Fruit fly (Drosophila melanogaster) whole organism, embryonic: Measurements from ENCODE around the gene eIF3h.
A peak's percentile ranks its signal among the peaks of the same experiment; 100 is the strongest.

Experiments used
- Bgb ChIP-seq: fragments of 200-800 bp; sonication (Bioruptor generic); IDR thresholded peaks from 2 replicates; pipeline ENCODE4 v1.3.6; 2022; ENCODE audit warnings: missing biosample characterization, missing genetic modification characterization; ENCODE audit not compliant: partially characterized antibody
- CG13287 ChIP-seq: fragments of 200-800 bp; sonication (Bioruptor generic); IDR thresholded peaks from 2 replicates; pipeline ENCODE4 v1.3.6; 2022; ENCODE audit warnings: missing biosample characterization, missing genetic modification characterization; ENCODE audit not compliant: partially characterized antibody
- CG16779 ChIP-seq: fragments of 200-800 bp; sonication (Bioruptor generic); IDR thresholded peaks from 2 replicates; pipeline ENCODE4 v1.3.6; 2022; ENCODE audit warnings: missing biosample characterization, missing genetic modification characterization
- CG1832 ChIP-seq: fragments of 200-800 bp; sonication (Bioruptor generic); optimal IDR thresholded peaks from 2 replicates; lab custom pipeline; 2017; ENCODE audit warnings: missing biosample characterization, mild to moderate bottlenecking, missing genetic modification characterization, inconsistent platforms
- CG18476 ChIP-seq: fragments of 200-800 bp; sonication (Bioruptor generic); optimal IDR thresholded peaks from 2 replicates; lab custom pipeline; 2016; ENCODE audit warnings: missing biosample characterization, mild to moderate bottlenecking, missing genetic modification characterization
- CG30403 ChIP-seq: fragments of 200-800 bp; sonication (Bioruptor generic); optimal IDR thresholded peaks from 3 replicates; lab custom pipeline; 2016; ENCODE audit warnings: missing biosample characterization, missing genetic modification characterization
- CG32532 ChIP-seq: fragments of 200-800 bp; sonication (Bioruptor generic); IDR thresholded peaks from 2 replicates; pipeline ENCODE4 v1.3.6; 2022; ENCODE audit warnings: missing biosample characterization, missing genetic modification characterization
- CG3838 ChIP-seq: fragments of 200-800 bp; sonication (Bioruptor generic); optimal IDR thresholded peaks from 3 replicates; lab custom pipeline; 2016; ENCODE audit warnings: missing biosample characterization, missing genetic modification characterization
- CG42726 ChIP-seq: fragments of 200-800 bp; sonication (Bioruptor generic); IDR thresholded peaks from 2 replicates; pipeline ENCODE4 v1.3.6; 2022; ENCODE audit warnings: missing biosample characterization, missing genetic modification characterization; ENCODE audit not compliant: partially characterized antibody
- CG6254 ChIP-seq: fragments of 200-800 bp; sonication (Bioruptor generic); optimal IDR thresholded peaks from 3 replicates; lab custom pipeline; 2017; ENCODE audit warnings: mild to moderate bottlenecking, missing biosample characterization, missing genetic modification reagents, missing genetic modification characterization
- CG6683 ChIP-seq: fragments of 200-800 bp; sonication (Bioruptor generic); optimal IDR thresholded peaks from 2 replicates; lab custom pipeline; 2017; ENCODE audit warnings: missing biosample characterization, mild to moderate bottlenecking, missing genetic modification characterization, missing genetic modification reagents
- D19B ChIP-seq: fragments of 200-800 bp; sonication (Bioruptor generic); optimal IDR thresholded peaks from 2 replicates; lab custom pipeline; 2017; ENCODE audit warnings: missing biosample characterization, mild to moderate bottlenecking, missing genetic modification characterization
- Dll ChIP-seq: fragments of 200-800 bp; sonication (Bioruptor generic); IDR thresholded peaks from 4 replicates; pipeline ENCODE4 v1.3.6; 2022; ENCODE audit warnings: missing biosample characterization, missing genetic modification characterization; ENCODE audit not compliant: partially characterized antibody
- Gsc ChIP-seq: fragments of 200-800 bp; sonication (Bioruptor generic); IDR thresholded peaks from 2 replicates; pipeline ENCODE4 v1.3.6; 2022; ENCODE audit warnings: missing biosample characterization, missing genetic modification characterization
- HHEX ChIP-seq: fragments of 200-800 bp; sonication (Bioruptor generic); optimal IDR thresholded peaks from 3 replicates; lab custom pipeline; 2017; ENCODE audit warnings: missing biosample characterization, mild to moderate bottlenecking, missing genetic modification characterization, missing genetic modification reagents
- Hand ChIP-seq: fragments of 200-800 bp; sonication (Bioruptor generic); optimal IDR thresholded peaks from 2 replicates; lab custom pipeline; 2017; ENCODE audit warnings: mild to moderate bottlenecking, missing biosample characterization, missing genetic modification reagents, missing genetic modification characterization
- Hey ChIP-seq: fragments of 200-800 bp; sonication (Bioruptor generic); optimal IDR thresholded peaks from 3 replicates; lab custom pipeline; 2018; ENCODE audit warnings: missing biosample characterization, mild to moderate bottlenecking, missing genetic modification characterization
- Hmx ChIP-seq: fragments of 200-800 bp; sonication (Bioruptor generic); optimal IDR thresholded peaks from 2 replicates; lab custom pipeline; 2016; ENCODE audit warnings: missing biosample characterization, missing genetic modification characterization
- MTF-1 ChIP-seq: fragments of 200-800 bp; sonication (Bioruptor generic); optimal IDR thresholded peaks from 2 replicates; lab custom pipeline; 2018; ENCODE audit warnings: missing biosample characterization, mild to moderate bottlenecking, missing genetic modification characterization, borderline replicate concordance
- Mad ChIP-seq: fragments of 200-800 bp; sonication (Bioruptor generic); optimal IDR thresholded peaks from 2 replicates; lab custom pipeline; 2016; ENCODE audit warnings: missing biosample characterization, missing genetic modification characterization
- Mrtf ChIP-seq: fragments of 200-800 bp; sonication (Bioruptor generic); IDR thresholded peaks from 3 replicates; pipeline ENCODE4 v1.3.6; 2022; ENCODE audit warnings: missing biosample characterization, missing genetic modification characterization
- NC2α ChIP-seq: fragments of 200-800 bp; sonication (Bioruptor generic); optimal IDR thresholded peaks from 2 replicates; lab custom pipeline; 2016; ENCODE audit warnings: missing biosample characterization, missing genetic modification characterization
- NC2β ChIP-seq: fragments of 200-800 bp; sonication (Bioruptor generic); optimal IDR thresholded peaks from 2 replicates; lab custom pipeline; 2016; ENCODE audit warnings: missing biosample characterization, missing genetic modification characterization
- Oaz ChIP-seq: fragments of 200-800 bp; sonication (Bioruptor generic); IDR thresholded peaks from 2 replicates; pipeline ENCODE4 v1.3.6; 2022; ENCODE audit warnings: missing biosample characterization, missing genetic modification characterization
- Sin3A ChIP-seq: fragments of >200 bp; optimal IDR thresholded peaks from 2 replicates; lab custom pipeline; 2018
- Stat92E ChIP-seq, 3 experiments: fragments of >200 bp in 2 of 3; fragments of 200-800 bp in 1 of 3; sonication (Bioruptor generic) in 1 of 3; optimal IDR thresholded peaks; 2 replicates each; lab custom pipeline; 2017 to 2019; ENCODE audit warnings: missing biosample characterization in 3 of 3, missing genetic modification characterization in 3 of 3, mild to moderate bottlenecking in 1 of 3, moderate library complexity in 1 of 3
- ab ChIP-seq: fragments of 200-800 bp; sonication (Bioruptor generic); optimal IDR thresholded peaks from 2 replicates; lab custom pipeline; 2016; ENCODE audit warnings: missing biosample characterization, missing genetic modification characterization
- ci ChIP-seq: fragments of 200-800 bp; sonication (Bioruptor generic); IDR thresholded peaks from 3 replicates; pipeline ENCODE4 v1.3.6; 2022; ENCODE audit warnings: missing biosample characterization, missing genetic modification characterization
- cwo ChIP-seq: fragments of 200-800 bp; sonication (Bioruptor generic); optimal IDR thresholded peaks from 3 replicates; lab custom pipeline; 2017; ENCODE audit warnings: missing biosample characterization, missing genetic modification characterization, mild to moderate bottlenecking, moderate library complexity, missing genetic modification reagents
- dati ChIP-seq: fragments of 200-800 bp; sonication (Bioruptor generic); IDR thresholded peaks from 2 replicates; pipeline ENCODE4 v1.3.6; 2022; ENCODE audit warnings: missing biosample characterization, missing genetic modification characterization
- ewg ChIP-seq: fragments of 200-800 bp; sonication (Bioruptor generic); optimal IDR thresholded peaks from 3 replicates; lab custom pipeline; 2017; ENCODE audit warnings: mild to moderate bottlenecking, missing biosample characterization, missing genetic modification reagents, missing genetic modification characterization
- fd102C ChIP-seq: fragments of 200-800 bp; sonication (Bioruptor generic); optimal IDR thresholded peaks from 2 replicates; lab custom pipeline; 2018; ENCODE audit warnings: missing biosample characterization, mild to moderate bottlenecking, missing genetic modification characterization, moderate library complexity
- fd96Cb ChIP-seq: fragments of 200-800 bp; sonication (Bioruptor generic); optimal IDR thresholded peaks from 2 replicates; lab custom pipeline; 2018; ENCODE audit warnings: missing biosample characterization, mild to moderate bottlenecking, missing genetic modification characterization, moderate library complexity
- grn ChIP-seq: fragments of 200-800 bp; sonication (Bioruptor generic); optimal IDR thresholded peaks from 3 replicates; lab custom pipeline; 2017; ENCODE audit warnings: missing biosample characterization, missing genetic modification characterization
- gsb ChIP-seq: fragments of 200-800 bp; sonication (Bioruptor generic); IDR thresholded peaks from 2 replicates; pipeline ENCODE4 v1.3.6; 2022; ENCODE audit warnings: missing biosample characterization, missing genetic modification characterization
- her ChIP-seq: fragments of 200-800 bp; sonication (Bioruptor generic); optimal IDR thresholded peaks from 2 replicates; lab custom pipeline; 2016; ENCODE audit warnings: missing biosample characterization, missing genetic modification characterization
- hth ChIP-seq: fragments of >200 bp; optimal IDR thresholded peaks from 2 replicates; lab custom pipeline; 2017; ENCODE audit warnings: inconsistent platforms
- ind ChIP-seq: fragments of 200-800 bp; sonication (Bioruptor generic); optimal IDR thresholded peaks from 3 replicates; lab custom pipeline; 2016; ENCODE audit warnings: missing biosample characterization, missing genetic modification characterization
- lilli ChIP-seq: fragments of 200-800 bp; sonication (Bioruptor generic); optimal IDR thresholded peaks from 3 replicates; lab custom pipeline; 2016; ENCODE audit warnings: missing biosample characterization, missing genetic modification characterization
- nmo ChIP-seq: fragments of 200-800 bp; sonication (Bioruptor generic); optimal IDR thresholded peaks from 2 replicates; lab custom pipeline; 2018; ENCODE audit warnings: missing biosample characterization, mild to moderate bottlenecking, missing genetic modification characterization, moderate library complexity
- phol ChIP-seq: fragments of 200-800 bp; sonication (Bioruptor generic); optimal IDR thresholded peaks from 3 replicates; lab custom pipeline; 2018; ENCODE audit warnings: missing biosample characterization, mild to moderate bottlenecking, missing genetic modification characterization, moderate library complexity
- ranshi ChIP-seq: fragments of 200-800 bp; sonication (Bioruptor generic); IDR thresholded peaks from 2 replicates; pipeline ENCODE4 v1.3.6; 2022; ENCODE audit warnings: missing biosample characterization, missing genetic modification characterization
- repo ChIP-seq: fragments of 200-800 bp; sonication (Bioruptor generic); optimal IDR thresholded peaks from 2 replicates; lab custom pipeline; 2016; ENCODE audit warnings: missing biosample characterization, missing genetic modification characterization
- sna ChIP-seq: fragments of 200-800 bp; sonication (Bioruptor generic); IDR thresholded peaks from 2 replicates; pipeline ENCODE4 v1.3.6; 2022; ENCODE audit warnings: missing biosample characterization, missing genetic modification characterization; ENCODE audit not compliant: partially characterized antibody
- stwl ChIP-seq: fragments of 200-800 bp; sonication (Bioruptor generic); optimal IDR thresholded peaks from 3 replicates; lab custom pipeline; 2018; ENCODE audit warnings: missing biosample characterization, mild to moderate bottlenecking, missing genetic modification characterization, moderate library complexity
- sug ChIP-seq: fragments of 200-800 bp; optimal IDR thresholded peaks from 2 replicates; lab custom pipeline; 2019; ENCODE audit warnings: missing biosample characterization, mild to moderate bottlenecking, missing genetic modification characterization, moderate library complexity
- twi ChIP-seq: fragments of 200-800 bp; optimal IDR thresholded peaks from 2 replicates; lab custom pipeline; 2019; ENCODE audit warnings: missing biosample characterization, mild to moderate bottlenecking, missing genetic modification characterization, moderate library complexity
- z ChIP-seq: fragments of 200-800 bp; sonication (Bioruptor generic); IDR thresholded peaks from 3 replicates; pipeline ENCODE4 v1.3.6; 2022; ENCODE audit warnings: missing biosample characterization, missing genetic modification characterization
- zen ChIP-seq: fragments of 200-800 bp; sonication (Bioruptor generic); optimal IDR thresholded peaks from 3 replicates; lab custom pipeline; 2018; ENCODE audit warnings: missing biosample characterization, mild to moderate bottlenecking, missing genetic modification characterization, moderate library complexity
- zfh2 ChIP-seq: fragments of 200-800 bp; sonication (Bioruptor generic); optimal IDR thresholded peaks from 2 replicates; lab custom pipeline; 2016; ENCODE audit warnings: missing biosample characterization, missing genetic modification characterization

The eIF3h gene

dm6 chr2L:5044892-5045619 lies 7.8 kb downstream of the eIF3h start (continued):
- TF ChIP-seq Stat92E (GFP tag; optimal IDR thresholded peaks at IDR 0.05; lab: Kevin White, UChicago): no peak
- TF ChIP-seq CG1832 (GFP tag; lab: Kevin White, UChicago): no peak
- TF ChIP-seq nmo (GFP tag; lab: Kevin White, UChicago): peak; percentile 54
- peak; percentile 85 for TF ChIP-seq ci (GFP tag; lab: Robert Waterston, UW)
- TF ChIP-seq CG3838: no peak
- peak; percentile 72 for TF ChIP-seq CG32532 (GFP tag; lab: Robert Waterston, UW)
- no peak for TF ChIP-seq Hmx
- TF ChIP-seq dati (GFP tag; lab: Robert Waterston, UW): no peak
- peak; percentile 48 for TF ChIP-seq repo (GFP tag; lab: Kevin White, UChicago)
- TF ChIP-seq hth: no peak
- peak; percentile 23 for TF ChIP-seq CG18476
- no peak for TF ChIP-seq Gsc (GFP tag; lab: Robert Waterston, UW)
- TF ChIP-seq sna (GFP tag; lab: Robert Waterston, UW): no peak
- peak; percentile 15 for TF ChIP-seq zfh2 (GFP tag; lab: Kevin White, UChicago)
- TF ChIP-seq MTF-1 (GFP tag; lab: Kevin White, UChicago): peak; percentile 5
- TF ChIP-seq Mad: peak; percentile 40
- TF ChIP-seq ranshi (GFP tag; lab: Robert Waterston, UW): no peak
- TF ChIP-seq twi: no peak
- no peak for TF ChIP-seq CG6683
- TF ChIP-seq z (GFP tag; lab: Robert Waterston, UW): no peak
- peak; percentile 54 for TF ChIP-seq ind (GFP tag; lab: Kevin White, UChicago)
- peak; percentile 69 for TF ChIP-seq HHEX (GFP tag; lab: Kevin White, UChicago)
- no peak for TF ChIP-seq Mrtf (GFP tag; lab: Robert Waterston, UW)
- peak; percentile 61 for TF ChIP-seq fd96Cb (tag; lab: Kevin White, UChicago)
- TF ChIP-seq Hey: no peak
- no peak for TF ChIP-seq Dll (GFP tag; lab: Robert Waterston, UW)
- TF ChIP-seq cwo (GFP tag; lab: Kevin White, UChicago): peak; percentile 53
- TF ChIP-seq Oaz (GFP tag; lab: Robert Waterston, UW): no peak
- TF ChIP-seq Sin3A (lab: Kevin White, UChicago): no peak
- no peak for TF ChIP-seq CG42726 (GFP tag; lab: Robert Waterston, UW)
- peak; percentile 34 for TF ChIP-seq her (GFP tag; lab: Kevin White, UChicago)
- no peak for TF ChIP-seq grn (GFP tag; lab: Kevin White, UChicago)
- no peak for TF ChIP-seq Hand
- peak; percentile 25 for TF ChIP-seq D19B (GFP tag; lab: Kevin White, UChicago)
- TF ChIP-seq phol (tag; lab: Kevin White, UChicago): peak; percentile 65
- TF ChIP-seq sug (tag; lab: Kevin White, UChicago): no peak
- TF ChIP-seq CG6254 (GFP tag; lab: Kevin White, UChicago): peak; percentile 30
- no peak for TF ChIP-seq gsb
- no peak for TF ChIP-seq NC2β
- TF ChIP-seq lilli (GFP tag; lab: Kevin White, UChicago): peak; percentile 57
- TF ChIP-seq CG30403 (GFP tag; lab: Kevin White, UChicago): peak; percentile 56
- TF ChIP-seq ewg (GFP tag; lab: Kevin White, UChicago): peak; percentile 36
- no peak for TF ChIP-seq stwl (tag; lab: Kevin White, UChicago)
- TF ChIP-seq NC2α (GFP tag; lab: Kevin White, UChicago): no peak
- no peak for TF ChIP-seq ab (GFP tag; lab: Kevin White, UChicago)
- no peak for TF ChIP-seq fd102C (GFP tag; lab: Kevin White, UChicago)
- TF ChIP-seq CG16779 (GFP tag; lab: Robert Waterston, UW): peak; percentile 62
- TF ChIP-seq CG13287 (GFP tag; lab: Robert Waterston, UW): no peak
- no peak for TF ChIP-seq zen
- TF ChIP-seq Bgb (GFP tag; lab: Robert Waterston, UW): no peak
